Worm (Caenorhabditis elegans): ENCODE data around the gene C07A9.13.
"Not testable (repeated sequence)": the region's sequence is repeated elsewhere in the genome, so short reads cannot be mapped to it uniquely, and the experiment has no call there.

C07A9.13 gene

ce11 chrIII:9681206-9681605 is at the start of gene C07A9.13:
Gene C07A9.13 (minus strand): TSS chrIII:9681306.
- TF ChIP-seq unc-62 (GFP tag; optimal IDR thresholded peaks at IDR 0.05), result not testable (repeated sequence)

DNA sequence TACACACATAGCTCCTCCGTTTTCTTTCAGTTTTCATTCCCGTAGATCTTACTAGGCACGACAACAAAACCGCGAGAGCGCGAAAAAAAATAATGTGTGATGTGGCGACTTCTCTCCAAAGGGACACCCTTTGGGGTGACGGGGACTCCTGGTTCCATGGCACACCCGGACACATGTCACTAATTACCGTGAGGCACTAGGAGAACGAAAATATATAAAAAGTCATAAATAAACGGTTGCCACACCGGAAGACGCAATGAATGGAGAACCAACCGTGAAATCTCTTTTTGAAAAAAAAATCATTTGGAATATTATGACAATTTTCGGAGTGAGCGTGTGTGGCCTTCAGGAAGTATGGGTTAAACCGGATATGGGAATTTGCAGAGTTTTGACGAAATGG is 49.3 kb upstream of the C07A9.13 start:
- no peak for TF ChIP-seq unc-62 (GFP tag; optimal IDR thresholded peaks at IDR 0.05)

DNA sequence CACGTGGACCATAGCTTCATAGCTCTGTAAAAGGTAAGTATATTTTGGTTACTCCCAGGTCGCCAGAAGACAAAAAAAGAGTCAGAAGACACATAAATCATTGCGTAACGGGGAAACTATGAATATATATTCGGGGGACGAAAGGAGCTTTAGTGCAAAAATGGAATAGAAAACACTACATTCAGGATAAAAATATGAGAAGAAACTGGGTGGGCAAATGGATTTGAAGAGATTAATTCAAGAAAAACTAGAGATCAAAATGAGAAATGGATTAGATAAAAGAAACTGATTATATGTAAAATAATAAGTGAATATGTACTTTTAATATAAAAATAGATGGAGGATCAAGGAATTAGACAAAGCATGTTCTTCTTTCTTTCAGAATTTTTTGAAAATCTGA is 46.3 kb upstream of the C07A9.13 start, which contains the start of gene C07A9.12:
Gene C07A9.12, minus strand, starts transcription at position 101 of the 400 bp plus-strand sequence.
- TF ChIP-seq unc-62 (GFP tag; optimal IDR thresholded peaks at IDR 0.05), result no peak

DNA sequence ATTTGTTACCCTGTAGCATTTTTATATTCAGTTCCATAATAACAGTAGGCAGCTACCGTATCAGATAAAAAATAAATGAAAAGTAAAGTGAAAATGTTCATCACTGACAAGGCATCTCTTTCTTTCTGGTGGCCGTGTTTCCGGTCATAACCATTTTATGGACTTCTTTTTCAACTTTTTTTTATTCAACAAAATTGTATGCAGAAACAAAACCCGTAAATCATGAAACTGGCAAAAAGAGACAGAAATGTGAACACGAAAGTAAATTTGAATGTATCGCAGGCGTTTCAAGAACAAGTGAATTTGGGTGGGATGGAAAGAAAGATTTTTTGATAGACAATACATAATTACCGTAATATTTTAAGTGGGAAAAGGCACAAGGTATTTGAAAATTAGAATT is 44.0 kb upstream of the C07A9.13 start, which contains the start of gene clec-162:
Gene clec-162, minus strand, starts transcription at position 101 of the 400 bp plus-strand sequence.
- no peak for TF ChIP-seq unc-62 (GFP tag; optimal IDR thresholded peaks at IDR 0.05)

- no peak for TF ChIP-seq unc-62 (GFP tag; optimal IDR thresholded peaks at IDR 0.05)
Observed at ce11 chrIII:9721991-9722390, 40.9 kb upstream of the C07A9.13 start.

ce11 chrIII:9720191-9720590 is 39.1 kb upstream of the C07A9.13 start, which contains the start of gene ncx-7:
Gene ncx-7 (minus strand): TSS chrIII:9720291.
- no peak for TF ChIP-seq unc-62 (GFP tag; optimal IDR thresholded peaks at IDR 0.05)

ce11 chrIII:9717243-9717642 is 36.1 kb upstream of the C07A9.13 start:
- no peak for TF ChIP-seq unc-62 (GFP tag; optimal IDR thresholded peaks at IDR 0.05)

- TF ChIP-seq unc-62 (GFP tag; optimal IDR thresholded peaks at IDR 0.05), result no peak
Observed at ce11 chrIII:9714731-9715130, 33.6 kb upstream of the C07A9.13 start.

DNA sequence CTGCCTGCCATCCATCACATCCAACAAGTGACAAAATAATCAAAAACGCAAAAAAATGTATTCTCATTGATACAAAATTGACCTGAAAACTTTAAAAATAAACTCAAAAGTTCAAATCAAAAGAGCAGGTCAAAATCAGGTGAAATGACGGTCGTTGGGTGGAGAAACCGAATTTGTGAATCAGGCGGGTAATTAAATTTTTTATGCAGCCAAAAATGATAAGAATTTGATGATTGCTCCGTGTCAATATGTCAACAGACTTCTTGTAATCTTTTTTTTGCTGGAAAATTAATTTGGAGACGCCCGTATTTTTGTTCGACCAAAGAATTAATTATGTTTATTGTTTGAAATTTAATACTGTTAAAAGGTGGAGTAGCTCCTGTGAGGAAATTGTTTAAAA is 32.8 kb upstream of the C07A9.13 start, which contains the start of gene ncx-6:
Gene ncx-6, minus strand, starts transcription at position 88 of the 400 bp plus-strand sequence.
- TF ChIP-seq unc-62 (GFP tag; optimal IDR thresholded peaks at IDR 0.05), result no peak

DNA sequence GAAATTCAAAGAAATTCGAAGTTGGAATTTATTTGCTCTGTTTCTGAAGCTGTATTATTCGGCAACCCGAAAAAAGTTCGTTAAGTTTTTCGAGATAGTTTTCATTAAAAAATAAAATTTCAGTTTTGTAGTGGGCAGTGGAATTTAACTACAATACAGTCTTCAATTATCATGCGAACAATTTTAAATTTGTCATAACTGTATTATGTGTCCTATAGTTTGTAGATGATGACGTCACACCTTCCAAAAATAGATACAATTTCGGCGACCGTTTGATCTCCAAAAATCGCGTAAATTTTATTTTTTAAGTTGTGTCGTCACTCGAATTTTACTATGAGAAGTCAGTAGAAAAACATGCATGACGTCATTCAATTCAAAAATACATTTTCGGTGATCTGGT is 32.1 kb upstream of the C07A9.13 start:
- TF ChIP-seq unc-62 (GFP tag; optimal IDR thresholded peaks at IDR 0.05), result no peak

- no peak for TF ChIP-seq unc-62 (GFP tag; optimal IDR thresholded peaks at IDR 0.05)
Observed at ce11 chrIII:9711163-9711562, 30.1 kb upstream of the C07A9.13 start.

DNA sequence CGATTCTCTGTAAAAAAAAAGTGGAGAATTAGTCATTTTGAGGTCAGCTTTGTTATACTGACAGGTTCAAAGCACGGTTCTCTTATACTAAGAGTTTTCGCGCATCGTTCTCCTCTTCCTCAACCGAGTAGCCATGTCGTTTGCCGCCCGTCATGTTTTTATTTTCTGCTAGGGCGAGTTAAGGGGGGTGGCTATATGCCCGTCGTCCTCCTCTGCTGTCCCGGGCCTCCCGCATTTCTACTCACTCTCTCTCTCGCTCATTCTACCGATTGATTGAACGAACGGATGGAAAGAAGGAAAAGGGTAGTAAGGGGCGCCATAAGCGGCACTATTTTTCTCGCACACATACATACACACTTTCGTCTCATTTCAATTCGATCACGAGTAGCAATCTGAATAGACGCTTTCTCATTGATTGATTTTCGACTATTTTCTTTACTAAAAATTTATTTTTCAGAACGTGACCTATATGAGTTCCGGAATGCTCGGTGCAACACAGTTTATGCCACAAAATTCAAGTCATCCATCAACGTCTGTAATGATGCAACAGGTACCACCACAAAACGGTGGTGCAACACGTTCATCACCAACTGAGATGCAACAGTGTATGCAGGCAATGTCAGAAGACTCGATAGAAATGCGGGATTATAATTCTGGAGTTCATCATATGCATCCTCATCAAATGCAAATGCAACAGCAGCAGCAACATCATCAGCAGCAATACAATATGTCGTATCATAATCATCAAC is 24.2 kb upstream of the C07A9.13 start:
- no peak for TF ChIP-seq unc-62 (GFP tag; optimal IDR thresholded peaks at IDR 0.05)

DNA sequence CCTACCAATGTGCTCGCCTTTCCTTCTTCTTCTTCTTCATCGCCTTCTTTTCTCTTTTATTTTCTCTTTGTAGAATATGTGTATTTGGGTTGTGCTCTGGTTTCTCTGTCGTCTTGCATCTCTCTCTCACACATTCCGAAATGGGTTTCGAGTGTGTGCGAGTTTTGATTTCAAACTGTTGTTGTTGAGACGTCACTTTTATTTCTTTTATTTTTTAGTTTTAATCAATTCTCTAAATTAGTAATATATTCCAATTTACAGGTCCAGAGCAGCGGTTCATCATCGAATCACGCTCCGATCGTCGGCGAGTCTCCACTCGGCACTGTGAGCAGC is 23.5 kb upstream of the C07A9.13 start:
- TF ChIP-seq unc-62 (GFP tag; optimal IDR thresholded peaks at IDR 0.05), result no peak

DNA sequence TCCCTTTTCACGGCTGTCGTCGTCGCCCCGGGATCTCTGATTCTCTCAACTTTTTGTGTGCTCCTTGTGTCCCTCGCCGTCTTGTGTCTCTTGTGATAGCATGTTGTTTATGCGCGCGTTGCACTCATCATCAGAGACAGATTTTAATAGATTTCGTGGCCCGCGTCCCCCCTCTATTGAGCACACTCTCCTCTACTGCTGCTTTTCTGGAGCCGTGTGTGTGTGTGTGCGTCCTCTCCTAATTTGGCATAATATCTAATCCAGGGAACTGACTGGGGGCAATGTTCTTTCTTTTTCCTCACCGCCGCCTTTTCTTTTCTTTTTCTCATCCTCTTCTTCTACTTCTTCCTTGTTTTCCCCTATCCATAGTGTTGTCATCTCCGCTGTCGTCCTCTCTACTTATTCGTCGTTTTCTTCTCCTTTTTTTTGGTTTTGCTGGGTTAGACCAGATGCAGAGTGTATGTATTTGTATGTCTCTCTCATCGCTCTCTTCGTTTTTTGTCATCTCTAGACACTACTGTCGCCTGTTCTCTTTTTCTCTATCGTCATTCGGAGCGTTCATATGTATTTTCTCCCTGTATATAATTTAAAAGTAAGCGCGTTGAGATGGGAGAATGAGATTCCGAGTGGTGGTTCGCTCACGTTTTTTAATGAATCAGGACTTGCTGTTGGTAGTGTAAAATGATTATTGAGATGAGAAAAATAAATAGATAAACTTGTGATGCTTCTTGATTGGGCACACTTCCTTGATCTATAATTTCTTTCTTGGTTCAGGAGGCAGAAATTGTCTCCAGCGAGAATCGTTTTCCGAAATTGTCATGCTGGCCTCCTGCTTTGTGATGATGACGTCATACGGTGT is 22.9 kb upstream of the C07A9.13 start:
- no peak for TF ChIP-seq unc-62 (GFP tag; optimal IDR thresholded peaks at IDR 0.05)

- no peak for TF ChIP-seq unc-62 (GFP tag; optimal IDR thresholded peaks at IDR 0.05)
Observed at ce11 chrIII:9702665-9703252, 21.7 kb upstream of the C07A9.13 start.

DNA sequence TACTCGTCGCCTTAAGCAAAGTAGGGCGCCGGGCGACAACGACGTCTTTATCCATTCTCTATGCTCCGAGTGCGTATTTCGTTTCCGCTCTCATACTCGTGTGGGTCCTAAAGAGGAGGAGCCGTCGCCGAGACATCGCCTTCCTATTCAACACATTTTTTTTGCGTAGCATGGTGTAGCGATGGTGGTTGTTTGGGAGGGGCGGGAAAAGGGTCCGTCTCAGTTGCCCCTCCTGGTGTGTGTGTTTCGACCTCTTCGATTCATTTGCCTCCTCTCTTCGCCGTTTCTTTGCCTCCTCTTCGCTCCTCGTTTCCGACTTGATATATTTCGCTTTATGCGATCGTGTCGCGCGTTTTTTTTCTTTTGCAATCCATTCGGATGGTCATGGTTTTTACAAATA is 20.7 kb upstream of the C07A9.13 start:
- TF ChIP-seq unc-62 (GFP tag; optimal IDR thresholded peaks at IDR 0.05), result no peak

All from whole organism, dauer.